Fruit fly (Drosophila melanogaster): ENCODE data around the gene Rrp40.

Gene Rrp40

dm6 chr2L:1751953-1752352 lies 23.4 kb downstream of the Rrp40 start, which contains the start of the genes CG17712 and CG17648 (continued):
- TF ChIP-seq Ets65A (GFP tag) (peak; percentile 5), Meics (GFP tag; optimal IDR thresholded peaks at IDR 0.05) (no peak), Stat92E (GFP tag; optimal IDR thresholded peaks at IDR 0.05) (no peak), ato (GFP tag; IDR thresholded peaks at IDR 0.05; ENCODE audit: partially characterized antibody) (peak; percentile 70), CG7963 (GFP tag; IDR thresholded peaks at IDR 0.05; ENCODE audit: partially characterized antibody) (peak; percentile 71; the same call in 2 of the 3 replicates), CG8388 (GFP tag; optimal IDR thresholded peaks at IDR 0.05) (no peak), CG8290 (GFP tag; optimal IDR thresholded peaks at IDR 0.05) (no peak), CG8290 (tag; optimal IDR thresholded peaks at IDR 0.05) (peak in 1 of 2 experiments; percentile 16), Hr51 (GFP tag; optimal IDR thresholded peaks at IDR 0.05) (no peak), sna (GFP tag; IDR thresholded peaks at IDR 0.05; ENCODE audit: partially characterized antibody) (peak; percentile 80), vnd (GFP tag; IDR thresholded peaks at IDR 0.05; ENCODE audit: partially characterized antibody) (peak; percentile 79), CG9876 (GFP tag; optimal IDR thresholded peaks at IDR 0.05) (no peak), nerfin-2 (GFP tag; IDR thresholded peaks at IDR 0.05; ENCODE audit: partially characterized antibody) (peak; percentile 56), bbx (GFP tag; IDR thresholded peaks at IDR 0.05; ENCODE audit: partially characterized antibody) (peak; percentile 87), pum (GFP tag; optimal IDR thresholded peaks at IDR 0.05) (no peak), YL-1 (GFP tag; optimal IDR thresholded peaks at IDR 0.05) (peak; percentile 30), CG10267 (tag; optimal IDR thresholded peaks at IDR 0.05) (peak; percentile 2), CG34224 (GFP tag; IDR thresholded peaks at IDR 0.05; ENCODE audit: partially characterized antibody) (peak; percentile 86), CG8359 (GFP tag; optimal IDR thresholded peaks at IDR 0.05; ENCODE audit: borderline replicate concordance) (no peak), CG32767 (GFP tag; IDR thresholded peaks at IDR 0.05) (no peak), amos (GFP tag; IDR thresholded peaks at IDR 0.05; ENCODE audit: partially characterized antibody) (peak; percentile 88), unc-4 (GFP tag; IDR thresholded peaks at IDR 0.05; ENCODE audit: partially characterized antibody) (peak; percentile 83), mld (GFP tag; IDR thresholded peaks at IDR 0.05; ENCODE audit: partially characterized antibody) (peak; percentile 60; the same call in 1 of the 3 replicates), CG17829 (tag; optimal IDR thresholded peaks at IDR 0.05) (peak; percentile 9), CG1603 (tag; optimal IDR thresholded peaks at IDR 0.05) (no peak), nmo (GFP tag; optimal IDR thresholded peaks at IDR 0.05) (peak; percentile 20), jigr1 (GFP tag; IDR thresholded peaks at IDR 0.05) (peak; percentile 45; the same call in 1 of the 3 replicates), NfI (GFP tag; optimal IDR thresholded peaks at IDR 0.05) (no peak), MESR4 (GFP tag; optimal IDR thresholded peaks at IDR 0.05) (peak; percentile 59), hbn (GFP tag; IDR thresholded peaks at IDR 0.05; ENCODE audit: partially characterized antibody) (peak; percentile 80), Myb (GFP tag; optimal IDR thresholded peaks at IDR 0.05) (no peak), hb (GFP tag; IDR thresholded peaks at IDR 0.05; ENCODE audit: partially characterized antibody) (0 out of 3 replicates have a peak, but pooled peaks have one; percentile 26), CG42726 (GFP tag; IDR thresholded peaks at IDR 0.05; ENCODE audit: partially characterized antibody) (peak; percentile 79), CG10321 (GFP tag; IDR thresholded peaks at IDR 0.05) (no peak), BEAF-32 (GFP tag; optimal IDR thresholded peaks at IDR 0.05) (peak; percentile 81), pfk (GFP tag; optimal IDR thresholded peaks at IDR 0.05) (no peak), CG4617 (GFP tag; optimal IDR thresholded peaks at IDR 0.05; ENCODE audit: borderline replicate concordance) (peak; percentile 64), CG15514 (GFP tag; optimal IDR thresholded peaks at IDR 0.05) (peak; percentile 26), CG4282 (GFP tag; optimal IDR thresholded peaks at IDR 0.05) (no peak), CG4707 (GFP tag; optimal IDR thresholded peaks at IDR 0.05) (no peak), shn (GFP tag; optimal IDR thresholded peaks at IDR 0.05) (no peak), CG12155 (GFP tag; optimal IDR thresholded peaks at IDR 0.05) (no peak), HLH4C (GFP tag; IDR thresholded peaks at IDR 0.05; ENCODE audit: partially characterized antibody) (peak; percentile 74), CG11723 (GFP tag; optimal IDR thresholded peaks at IDR 0.05) (no peak), gcm (GFP tag; optimal IDR thresholded peaks at IDR 0.05) (peak; percentile 72), wek (GFP tag; optimal IDR thresholded peaks at IDR 0.05) (no peak), CG2116 (GFP tag; optimal IDR thresholded peaks at IDR 0.05) (peak; percentile 21)

Data from whole organism, embryonic.